Worm (Caenorhabditis elegans) whole organism, young adult: Measurements from ENCODE around the gene inso-1.
A peak's percentile ranks its signal among the peaks of the same experiment; 100 is the strongest.

ENCODE experiments used
- B0261.1 ChIP-seq: sonication (generic microtip); optimal IDR thresholded peaks from 2 replicates; lab custom pipeline; 2016; ENCODE audit warnings: mild to moderate bottlenecking, missing genetic modification characterization, moderate library complexity, missing compliant biosample characterization
- B0336.3 ChIP-seq: fragments of 200-800 bp; sonication (Bioruptor generic); IDR thresholded peaks from 2 replicates; pipeline ENCODE4 v1.3.6; 2022; ENCODE audit warnings: missing genetic modification characterization, missing compliant biosample characterization
- F37B4.10 ChIP-seq: fragments of 200-800 bp; sonication (Bioruptor generic); IDR thresholded peaks from 2 replicates; pipeline ENCODE4 v1.3.6; 2022; ENCODE audit warnings: missing genetic modification characterization, missing compliant biosample characterization
- F39B2.1 ChIP-seq: fragments of 200-800 bp; sonication (Bioruptor generic); IDR thresholded peaks from 2 replicates; pipeline ENCODE4 v1.3.6; 2022; ENCODE audit warnings: missing genetic modification reagents, missing genetic modification characterization, missing compliant biosample characterization
- F52B5.7 ChIP-seq: sonication (generic microtip); optimal IDR thresholded peaks from 2 replicates; lab custom pipeline; 2016; ENCODE audit warnings: mild to moderate bottlenecking, missing genetic modification characterization, missing compliant biosample characterization
- F55B11.4 ChIP-seq: sonication (generic microtip); optimal IDR thresholded peaks from 2 replicates; lab custom pipeline; 2016; ENCODE audit warnings: missing compliant biosample characterization, missing genetic modification characterization, borderline replicate concordance; ENCODE audit not compliant: insufficient read depth
- K11D2.4 ChIP-seq: fragments of 200-800 bp; sonication (Bioruptor generic); IDR thresholded peaks from 2 replicates; pipeline ENCODE4 v1.3.6; 2022; ENCODE audit warnings: missing genetic modification reagents, missing genetic modification characterization, missing compliant biosample characterization
- Y53G8AR.9 ChIP-seq: fragments of 200-800 bp; sonication (Bioruptor generic); conservative IDR thresholded peaks from 2 replicates; pipeline ENCODE4 v1.3.6; 2022; ENCODE audit warnings: missing genetic modification reagents, missing genetic modification characterization, missing compliant biosample characterization
- akir-1 ChIP-seq: fragments of 200-800 bp; sonication (Bioruptor generic); optimal IDR thresholded peaks from 2 replicates; lab custom pipeline; 2018; ENCODE audit warnings: mild to moderate bottlenecking, missing genetic modification characterization, moderate library complexity, missing compliant biosample characterization
- aptf-2 ChIP-seq: fragments of 200-800 bp; sonication (Bioruptor generic); conservative IDR thresholded peaks from 2 replicates; pipeline ENCODE4 v1.3.6; 2022; ENCODE audit warnings: missing genetic modification reagents, missing genetic modification characterization, missing compliant biosample characterization
- aptf-3 ChIP-seq: fragments of 200-800 bp; sonication (Bioruptor generic); IDR thresholded peaks from 2 replicates; pipeline ENCODE4 v1.3.6; 2022; ENCODE audit warnings: missing genetic modification characterization, missing compliant biosample characterization
- atf-7 ChIP-seq: sonication (generic microtip); optimal IDR thresholded peaks from 2 replicates; lab custom pipeline; 2017; ENCODE audit warnings: mild to moderate bottlenecking, missing genetic modification characterization, missing compliant biosample characterization
- attf-5 ChIP-seq: fragments of 200-800 bp; sonication (Bioruptor generic); optimal IDR thresholded peaks from 2 replicates; lab custom pipeline; 2018; ENCODE audit warnings: mild to moderate bottlenecking, missing genetic modification characterization, missing compliant biosample characterization
- bed-2 ChIP-seq: fragments of 200-800 bp; sonication (Bioruptor generic); IDR thresholded peaks from 2 replicates; pipeline ENCODE4 v1.3.6; 2022; ENCODE audit warnings: missing genetic modification reagents, missing genetic modification characterization, missing compliant biosample characterization
- ccch-3 ChIP-seq: fragments of 200-800 bp; sonication (Bioruptor generic); optimal IDR thresholded peaks from 2 replicates; lab custom pipeline; 2018; ENCODE audit warnings: mild to moderate bottlenecking, missing genetic modification characterization, missing compliant biosample characterization
- cebp-1 ChIP-seq, 2 experiments: fragments of 200-800 bp in 1 of 2; sonication (Bioruptor generic) in 1 of 2; sonication (generic microtip) in 1 of 2; IDR thresholded peaks in 1 of 2; optimal IDR thresholded peaks in 1 of 2; 2 replicates each; pipeline versions ENCODE4 v1.3.6 to Lab custom; 2017 to 2022; ENCODE audit warnings: missing compliant biosample characterization in 2 of 2, missing genetic modification characterization in 2 of 2, mild to moderate bottlenecking in 1 of 2, missing genetic modification reagents in 1 of 2, moderate library complexity in 1 of 2
- ceh-100 ChIP-seq: fragments of 200-800 bp; sonication (Bioruptor generic); IDR thresholded peaks from 2 replicates; pipeline ENCODE4 v1.3.6; 2022; ENCODE audit warnings: missing genetic modification reagents, missing genetic modification characterization, missing compliant biosample characterization
- ceh-40 ChIP-seq: fragments of 200-800 bp; sonication (Bioruptor generic); IDR thresholded peaks from 2 replicates; pipeline ENCODE4 v1.3.6; 2022; ENCODE audit warnings: missing genetic modification characterization, missing compliant biosample characterization
- ceh-91 ChIP-seq: fragments of 200-800 bp; sonication (Bioruptor generic); IDR thresholded peaks from 2 replicates; pipeline ENCODE4 v1.3.6; 2022; ENCODE audit warnings: missing genetic modification reagents, missing genetic modification characterization, missing compliant biosample characterization
- chd-7 ChIP-seq: sonication (generic microtip); optimal IDR thresholded peaks from 2 replicates; lab custom pipeline; 2016; ENCODE audit warnings: mild to moderate bottlenecking, missing genetic modification characterization, moderate library complexity, missing compliant biosample characterization
- die-1 ChIP-seq: sonication (generic microtip); optimal IDR thresholded peaks from 2 replicates; lab custom pipeline; 2016; ENCODE audit warnings: missing genotype, mild to moderate bottlenecking, missing genetic modification characterization, missing compliant biosample characterization
- dpff-1 ChIP-seq: sonication (generic microtip); optimal IDR thresholded peaks from 2 replicates; lab custom pipeline; 2017; ENCODE audit warnings: mild to moderate bottlenecking, missing genetic modification characterization, missing compliant biosample characterization
- egl-44 ChIP-seq: fragments of 200-800 bp; sonication (Bioruptor generic); IDR thresholded peaks from 2 replicates; pipeline ENCODE4 v1.3.6; 2022; ENCODE audit warnings: missing genetic modification reagents, missing genetic modification characterization, missing compliant biosample characterization
- egrh-3 ChIP-seq: fragments of 200-800 bp; sonication (Bioruptor generic); IDR thresholded peaks from 2 replicates; pipeline ENCODE4 v1.3.6; 2022; ENCODE audit warnings: missing genetic modification reagents, missing genetic modification characterization, missing compliant biosample characterization
- ets-4 ChIP-seq: fragments of 200-800 bp; sonication (Bioruptor generic); optimal IDR thresholded peaks from 2 replicates; lab custom pipeline; 2018; ENCODE audit warnings: mild to moderate bottlenecking, missing genetic modification characterization, missing compliant biosample characterization
- him-1 ChIP-seq: sonication (generic microtip); optimal IDR thresholded peaks from 2 replicates; lab custom pipeline; 2016; ENCODE audit warnings: missing genotype, missing genetic modification reagents, missing genetic modification characterization, missing compliant biosample characterization
- hlh-12 ChIP-seq: sonication (generic microtip); optimal IDR thresholded peaks from 2 replicates; lab custom pipeline; 2016; ENCODE audit warnings: missing genetic modification characterization, missing compliant biosample characterization
- hmg-20 ChIP-seq: fragments of 200-800 bp; sonication (Bioruptor generic); IDR thresholded peaks from 2 replicates; pipeline ENCODE4 v1.3.6; 2022; ENCODE audit warnings: missing genetic modification reagents, missing genetic modification characterization, missing compliant biosample characterization
- hrde-1 ChIP-seq: sonication (generic microtip); optimal IDR thresholded peaks from 2 replicates; lab custom pipeline; 2016; ENCODE audit warnings: missing genetic modification characterization, mild to moderate bottlenecking, missing compliant biosample characterization, moderate library complexity, missing genotype, missing genetic modification reagents, borderline replicate concordance
- let-607 ChIP-seq, 2 experiments: fragments of 200-800 bp in 1 of 2; sonication (Bioruptor generic) in 1 of 2; sonication (generic microtip) in 1 of 2; optimal IDR thresholded peaks; 2 replicates each; lab custom pipeline; 2016 to 2018; ENCODE audit warnings: mild to moderate bottlenecking in 2 of 2, missing compliant biosample characterization in 2 of 2, missing genetic modification characterization in 2 of 2, moderate library complexity in 2 of 2, missing genotype in 1 of 2
- lin-35 ChIP-seq, 3 experiments: fragments of 150-350 bp in 2 of 3; sonication (generic microtip) in 1 of 3; optimal IDR thresholded peaks; 2 replicates each; lab custom pipeline; 2014 to 2018; ENCODE audit warnings: missing biosample characterization in 3 of 3, missing genetic modification characterization in 3 of 3, missing genetic modification reagents in 3 of 3
- lsl-1 ChIP-seq: fragments of 200-800 bp; sonication (Bioruptor generic); optimal IDR thresholded peaks from 2 replicates; lab custom pipeline; 2018; ENCODE audit warnings: mild to moderate bottlenecking, missing genetic modification characterization, moderate library complexity, missing compliant biosample characterization
- madf-10 ChIP-seq: sonication (generic microtip); optimal IDR thresholded peaks from 2 replicates; lab custom pipeline; 2016; ENCODE audit warnings: mild to moderate bottlenecking, missing genetic modification characterization, missing compliant biosample characterization
- madf-3 ChIP-seq: fragments of 200-800 bp; sonication (Bioruptor generic); IDR thresholded peaks from 2 replicates; pipeline ENCODE4 v1.3.6; 2022; ENCODE audit warnings: missing genetic modification reagents, missing genetic modification characterization, missing compliant biosample characterization
- madf-6 ChIP-seq: fragments of 200-800 bp; sonication (Bioruptor generic); IDR thresholded peaks from 2 replicates; pipeline ENCODE4 v1.3.6; 2022; ENCODE audit warnings: missing genetic modification reagents, missing genetic modification characterization, missing compliant biosample characterization
- mes-4 ChIP-seq: sonication (generic microtip); optimal IDR thresholded peaks from 2 replicates; lab custom pipeline; 2016; ENCODE audit warnings: missing genotype, missing genetic modification characterization, missing compliant biosample characterization
- nhr-120 ChIP-seq: fragments of 200-800 bp; sonication (Bioruptor generic); IDR thresholded peaks from 2 replicates; pipeline ENCODE4 v1.3.6; 2022; ENCODE audit warnings: missing genetic modification characterization, missing compliant biosample characterization
- nhr-179 ChIP-seq: sonication (generic microtip); optimal IDR thresholded peaks from 2 replicates; lab custom pipeline; 2016; ENCODE audit warnings: mild to moderate bottlenecking, missing genetic modification characterization, missing compliant biosample characterization
- pbrm-1 ChIP-seq: fragments of 200-800 bp; sonication (Bioruptor generic); IDR thresholded peaks from 2 replicates; pipeline ENCODE4 v1.3.6; 2022; ENCODE audit warnings: missing genetic modification reagents, missing genetic modification characterization, missing compliant biosample characterization
- pha-4 ChIP-seq: fragments of 150-350 bp; sonication (generic microtip); optimal IDR thresholded peaks from 2 replicates; lab custom pipeline; 2014; ENCODE audit warnings: missing biosample characterization, missing genetic modification reagents, missing genetic modification characterization
- sea-2 ChIP-seq: fragments of 200-800 bp; sonication (Bioruptor generic); IDR thresholded peaks from 2 replicates; pipeline ENCODE4 v1.3.6; 2022; ENCODE audit warnings: missing genetic modification characterization, missing compliant biosample characterization
- snpc-1.1 ChIP-seq: sonication (generic microtip); optimal IDR thresholded peaks from 2 replicates; lab custom pipeline; 2017; ENCODE audit warnings: missing genetic modification characterization, mild to moderate bottlenecking, missing compliant biosample characterization, antibody characterized with exemption, moderate library complexity, missing genotype, missing genetic modification reagents; ENCODE audit not compliant: insufficient read depth
- xnd-1 ChIP-seq: sonication (generic microtip); optimal IDR thresholded peaks from 2 replicates; lab custom pipeline; 2016; ENCODE audit warnings: missing genotype, missing genetic modification reagents, missing genetic modification characterization, missing compliant biosample characterization
- zim-3 ChIP-seq: sonication (generic microtip); optimal IDR thresholded peaks from 2 replicates; lab custom pipeline; 2017; ENCODE audit warnings: mild to moderate bottlenecking, missing genetic modification characterization, moderate library complexity, missing compliant biosample characterization
- ztf-22 ChIP-seq: fragments of 200-800 bp; sonication (Bioruptor generic); optimal IDR thresholded peaks from 2 replicates; lab custom pipeline; 2018; ENCODE audit warnings: mild to moderate bottlenecking, missing genetic modification characterization, moderate library complexity, missing compliant biosample characterization
- ztf-26 ChIP-seq: sonication (generic microtip); optimal IDR thresholded peaks from 2 replicates; lab custom pipeline; 2017; ENCODE audit warnings: missing genetic modification characterization, missing compliant biosample characterization
- ztf-3 ChIP-seq: fragments of 200-800 bp; sonication (Bioruptor generic); optimal IDR thresholded peaks from 2 replicates; lab custom pipeline; 2018; ENCODE audit warnings: mild to moderate bottlenecking, missing genetic modification characterization, missing compliant biosample characterization
- ztf-6 ChIP-seq: fragments of 200-800 bp; sonication (Bioruptor generic); IDR thresholded peaks from 2 replicates; pipeline ENCODE4 v1.3.6; 2022; ENCODE audit warnings: missing genetic modification reagents, missing genetic modification characterization, missing compliant biosample characterization

The inso-1 gene

DNA sequence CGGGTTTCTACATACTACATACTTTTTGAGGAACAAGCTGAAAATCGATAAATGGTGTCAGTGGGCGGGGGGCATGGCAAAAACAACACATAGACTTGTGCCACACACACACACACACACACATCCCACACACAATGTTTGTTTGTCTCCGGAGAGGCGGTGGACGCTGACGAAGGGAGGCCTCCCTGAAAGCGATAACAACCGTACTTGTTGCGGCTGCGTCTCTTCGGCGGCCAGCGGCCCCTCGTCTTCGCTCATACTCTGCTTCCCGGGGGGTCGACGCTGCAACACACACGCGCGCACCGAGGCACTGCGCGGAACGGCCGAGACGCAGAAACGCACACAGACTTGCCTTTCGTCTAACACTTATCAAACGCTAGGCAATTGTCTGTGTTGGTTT is 19.8 kb downstream of the inso-1 start (continued):
- TF ChIP-seq bed-2 (no peak), mes-4 (tag; lab: Kevin White, UChicago) (no peak), Y53G8AR.9 (no peak), pha-4 (tag; lab: Kevin White, UChicago) (no peak), aptf-2 (GFP tag; lab: Robert Waterston, UW) (peak; percentile 79; the same call in 1 of the 2 replicates), ceh-91 (GFP tag; lab: Robert Waterston, UW) (no peak), F52B5.7 (tag; lab: Kevin White, UChicago) (no peak), cebp-1 (GFP tag; IDR thresholded peaks at IDR 0.05; lab: Robert Waterston, UW) (peak; percentile 42; the same call in 1 of the 2 replicates), cebp-1 (tag; optimal IDR thresholded peaks at IDR 0.05; lab: Kevin White, UChicago) (peak; percentile 80), xnd-1 (no peak), ztf-6 (GFP tag; lab: Robert Waterston, UW) (no peak), chd-7 (no peak), K11D2.4 (GFP tag; lab: Robert Waterston, UW) (no peak), F37B4.10 (GFP tag; lab: Robert Waterston, UW) (0 out of 2 replicates have a peak, but pooled peaks have one; percentile 86), him-1 (tag; lab: Kevin White, UChicago) (no peak), egrh-3 (GFP tag; lab: Robert Waterston, UW) (peak; percentile 94), B0336.3 (peak; percentile 88), hrde-1 (no peak), let-607 (tag; optimal IDR thresholded peaks at IDR 0.05; lab: Kevin White, UChicago) (peak in 1 of 2 experiments; percentile 27), ets-4 (peak; percentile 67), F39B2.1 (GFP tag; lab: Robert Waterston, UW) (no peak), attf-5 (GFP tag; lab: Kevin White, UChicago) (peak; percentile 72), madf-10 (tag; lab: Kevin White, UChicago) (peak; percentile 10), madf-3 (GFP tag; lab: Robert Waterston, UW) (no peak), hmg-20 (GFP tag; lab: Robert Waterston, UW) (no peak), ceh-40 (GFP tag; lab: Robert Waterston, UW) (no peak), sea-2 (no peak), pbrm-1 (GFP tag; lab: Robert Waterston, UW) (0 out of 2 replicates have a peak, but pooled peaks have one; percentile 10), atf-7 (peak; percentile 30), aptf-3 (GFP tag; lab: Robert Waterston, UW) (no peak), ceh-100 (no peak), ztf-26 (tag; lab: Kevin White, UChicago) (peak; percentile 13), lsl-1 (GFP tag; lab: Kevin White, UChicago) (no peak), ztf-3 (GFP tag; lab: Kevin White, UChicago) (no peak), madf-6 (GFP tag; lab: Robert Waterston, UW) (no peak; the same call in 1 of the 2 replicates), B0261.1 (tag; lab: Kevin White, UChicago) (no peak), akir-1 (GFP tag; lab: Kevin White, UChicago) (no peak), snpc-1.1 (tag; lab: Kevin White, UChicago) (no peak), ztf-22 (GFP tag; lab: Kevin White, UChicago) (peak; percentile 10), die-1 (tag; lab: Kevin White, UChicago) (peak; percentile 17), egl-44 (GFP tag; lab: Robert Waterston, UW) (peak; percentile 72; the same call in 1 of the 2 replicates), dpff-1 (tag; lab: Kevin White, UChicago) (no peak), ccch-3 (no peak), zim-3 (no peak), nhr-120 (no peak), hlh-12 (tag; lab: Kevin White, UChicago) (no peak), nhr-179 (tag; lab: Kevin White, UChicago) (no peak), lin-35 (GFP tag; optimal IDR thresholded peaks at IDR 0.05; lab: Kevin White, UChicago) (no peak), F55B11.4 (no peak)
